Worm (Caenorhabditis elegans) whole organism, mixed stage, embryonic: ENCODE results near the gene F26F2.11.

Experiments used
- blmp-1 ChIP-seq: fragments of 150-350 bp; optimal IDR thresholded peaks from 2 replicates; lab custom pipeline; 2014; ENCODE audit warnings: missing biosample characterization, missing genetic modification characterization
- ces-1 ChIP-seq: fragments of 150-350 bp; optimal IDR thresholded peaks from 2 replicates; lab custom pipeline; 2014; ENCODE audit warnings: missing biosample characterization, missing genetic modification reagents, missing genetic modification characterization
- lin-13 ChIP-seq: fragments of 150-350 bp; optimal IDR thresholded peaks from 2 replicates; lab custom pipeline; 2014; ENCODE audit warnings: missing biosample characterization, missing genetic modification characterization
- lsy-2 ChIP-seq: fragments of 150-350 bp; optimal IDR thresholded peaks from 2 replicates; lab custom pipeline; 2014; ENCODE audit warnings: missing biosample characterization, missing genetic modification characterization
- mep-1 ChIP-seq: fragments of 150-350 bp; optimal IDR thresholded peaks from 2 replicates; lab custom pipeline; 2017; ENCODE audit warnings: missing biosample characterization, missing genetic modification reagents, missing genetic modification characterization, inconsistent platforms
- nhr-2 ChIP-seq: fragments of 150-350 bp; optimal IDR thresholded peaks from 2 replicates; lab custom pipeline; 2014; ENCODE audit warnings: missing biosample characterization, missing genetic modification characterization
- nhr-76 ChIP-seq: sonication (generic microtip); optimal IDR thresholded peaks from 2 replicates; lab custom pipeline; 2017; ENCODE audit warnings: missing biosample characterization, missing genetic modification characterization
- snpc-4 ChIP-seq: fragments of 150-350 bp; optimal IDR thresholded peaks from 2 replicates; lab custom pipeline; 2014; ENCODE audit warnings: missing biosample characterization, missing genetic modification characterization
- tbx-8 ChIP-seq: fragments of 200-800 bp; sonication (Bioruptor generic); optimal IDR thresholded peaks from 2 replicates; lab custom pipeline; 2018; ENCODE audit warnings: mild to moderate bottlenecking, missing genetic modification characterization, moderate library complexity, missing compliant biosample characterization
- ztf-11 ChIP-seq: fragments of 150-350 bp; optimal IDR thresholded peaks from 2 replicates; lab custom pipeline; 2014; ENCODE audit warnings: missing biosample characterization, missing genetic modification characterization

DNA sequence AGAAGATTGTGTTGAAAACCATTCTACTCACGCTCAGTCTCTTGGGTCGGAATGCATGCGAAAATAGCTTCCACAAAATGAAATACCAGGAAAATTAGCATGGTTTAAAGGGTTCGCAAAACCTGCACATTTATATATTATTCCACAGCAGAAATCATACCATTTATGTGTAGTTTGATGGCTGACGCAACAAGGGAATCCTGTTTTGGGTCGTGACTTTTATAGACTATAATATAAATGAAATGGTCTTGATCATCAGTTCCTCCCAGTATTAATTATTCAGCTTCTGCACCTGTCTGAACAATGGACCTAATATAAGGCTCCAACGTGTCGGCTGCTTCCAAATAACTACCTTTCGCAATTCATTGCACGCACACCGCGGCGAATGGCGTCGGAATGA is 27.5 kb upstream of the F26F2.11 start, which contains the start of gene F46B3.8:
- no peak for TF ChIP-seq lin-13
- no peak for TF ChIP-seq ces-1 (GFP tag; lab: Kevin White, UChicago)
- TF ChIP-seq ztf-11, result no peak
- TF ChIP-seq nhr-2 (tag; lab: Kevin White, UChicago), result no peak
- no peak for TF ChIP-seq tbx-8
- TF ChIP-seq lsy-2, result no peak
- no peak for TF ChIP-seq blmp-1 (tag; lab: Kevin White, UChicago)
- TF ChIP-seq snpc-4, result no peak
- TF ChIP-seq mep-1 (tag; lab: Kevin White, UChicago), result no peak
- TF ChIP-seq nhr-76 (tag; lab: Kevin White, UChicago), result no peak
